Fruit fly (Drosophila melanogaster): ENCODE data around the gene Vsx2.
A peak's percentile ranks its signal among the peaks of the same experiment; 100 is the strongest.

The Vsx2 gene

DNA sequence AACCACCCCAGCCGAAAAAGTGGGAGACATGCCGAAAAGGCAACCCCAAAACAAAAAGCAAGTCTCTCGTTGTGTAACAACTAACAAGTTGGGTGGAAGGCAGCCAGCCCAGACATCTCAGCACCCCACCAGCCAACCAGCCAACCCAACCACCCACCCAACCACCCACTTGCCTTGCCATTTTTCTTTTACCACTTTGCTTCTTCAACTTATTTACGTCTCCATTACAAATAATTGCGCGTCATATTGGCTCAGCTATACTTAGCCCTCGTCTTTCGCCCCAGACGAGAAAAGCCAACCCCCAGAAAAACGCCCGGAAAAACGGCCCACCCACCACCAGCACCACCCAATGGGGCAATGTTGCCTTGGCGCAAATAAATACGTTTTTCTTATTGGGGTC, 42.3 kb upstream of the Vsx2 start:
- TF ChIP-seq Sox14 (GFP tag; optimal IDR thresholded peaks at IDR 0.05), result no peak
- TF ChIP-seq CG9139 (GFP tag; optimal IDR thresholded peaks at IDR 0.05), result no peak
- TF ChIP-seq Sox102F (GFP tag; optimal IDR thresholded peaks at IDR 0.05), result no peak
- no peak for TF ChIP-seq CG10669 (GFP tag; optimal IDR thresholded peaks at IDR 0.05)
- no peak for TF ChIP-seq CG3032 (tag; optimal IDR thresholded peaks at IDR 0.05)
- TF ChIP-seq fd85E (GFP tag; optimal IDR thresholded peaks at IDR 0.05), result no peak
- TF ChIP-seq CG6854 (GFP tag; optimal IDR thresholded peaks at IDR 0.05), result no peak
- no peak for TF ChIP-seq CG6276 (GFP tag; optimal IDR thresholded peaks at IDR 0.05)
- no peak for TF ChIP-seq Ets96B (tag; optimal IDR thresholded peaks at IDR 0.05)

dm6 chrX:5596554-5596953, 36.6 kb upstream of the Vsx2 start:
- no peak for TF ChIP-seq OdsH (GFP tag; optimal IDR thresholded peaks at IDR 0.05)
- TF ChIP-seq fkh (GFP tag; optimal IDR thresholded peaks at IDR 0.05), result peak; percentile 12

DNA sequence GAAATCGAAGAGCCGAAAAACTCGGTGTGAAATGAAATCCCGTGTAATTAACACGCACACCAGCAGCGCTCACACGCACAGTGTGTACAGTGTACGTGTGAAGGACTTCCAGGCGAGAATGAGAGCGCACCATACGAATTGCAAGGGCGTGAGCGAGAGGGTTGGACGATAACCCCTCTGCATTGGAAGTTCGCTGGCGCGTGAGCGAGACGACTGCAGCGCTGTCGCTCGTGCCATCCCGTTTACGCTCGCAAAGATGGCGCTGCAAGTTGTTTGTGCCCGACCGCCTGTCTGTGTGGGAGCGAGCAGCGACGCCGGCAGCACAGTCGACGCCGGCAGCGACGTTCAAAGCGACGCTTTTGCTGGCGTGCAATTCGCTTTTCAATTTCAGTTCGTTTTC, 33.9 kb upstream of the Vsx2 start, which contains the start of gene Vsx1:
Gene Vsx1 (plus strand): TSS at position 388 of the 400 bp plus-strand sequence.
- TF ChIP-seq CG8632 (GFP tag; optimal IDR thresholded peaks at IDR 0.05) (no peak), CG1621 (tag; optimal IDR thresholded peaks at IDR 0.05) (no peak), fd85E (GFP tag; optimal IDR thresholded peaks at IDR 0.05) (no peak), Hr4 (GFP tag; optimal IDR thresholded peaks at IDR 0.05) (no peak), fkh (GFP tag; optimal IDR thresholded peaks at IDR 0.05) (peak; percentile 78), Lpt (GFP tag; optimal IDR thresholded peaks at IDR 0.05) (no peak), CG15336 (GFP tag; IDR thresholded peaks at IDR 0.05) (no peak), CG7368 (GFP tag; optimal IDR thresholded peaks at IDR 0.05) (no peak), Eip93F (GFP tag; optimal IDR thresholded peaks at IDR 0.05) (no peak), svp (GFP tag) (peak; percentile 45), Sox14 (GFP tag; optimal IDR thresholded peaks at IDR 0.05) (no peak), lz (GFP tag; optimal IDR thresholded peaks at IDR 0.05) (no peak), CG3032 (tag; optimal IDR thresholded peaks at IDR 0.05) (no peak), CG6276 (GFP tag; optimal IDR thresholded peaks at IDR 0.05) (no peak), Hr38 (GFP tag; optimal IDR thresholded peaks at IDR 0.05) (no peak)

DNA sequence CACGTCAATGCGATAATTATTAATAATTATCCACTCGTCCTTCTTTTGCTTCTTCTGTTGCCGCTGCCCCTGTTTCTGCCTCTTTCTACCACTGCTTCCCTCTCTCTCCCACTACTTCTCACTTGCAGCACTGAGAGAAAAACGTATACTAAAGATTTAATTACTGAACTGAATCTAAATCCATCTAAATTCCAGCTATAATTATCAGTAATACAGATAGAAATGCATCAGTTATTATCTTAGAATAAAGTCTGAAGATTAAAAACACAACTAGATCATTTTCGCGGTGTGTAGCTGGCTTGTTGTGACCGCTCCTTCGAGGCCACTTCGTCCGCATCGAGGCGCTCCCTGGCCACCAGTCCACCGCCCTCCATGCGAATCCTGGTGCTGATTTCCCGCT, 30.0 kb upstream of the Vsx2 start:
- TF ChIP-seq svp (GFP tag) (peak; percentile 63), vri (GFP tag; optimal IDR thresholded peaks at IDR 0.05) (no peak), Met (GFP tag; optimal IDR thresholded peaks at IDR 0.05) (no peak)

dm6 chrX:5588454-5588853, 28.5 kb upstream of the Vsx2 start:
- TF ChIP-seq CG10631 (GFP tag; optimal IDR thresholded peaks at IDR 0.05), result no peak
- no peak for TF ChIP-seq Smox (GFP tag; optimal IDR thresholded peaks at IDR 0.05)
- no peak for TF ChIP-seq CG11762 (GFP tag; optimal IDR thresholded peaks at IDR 0.05; ENCODE audit: insufficient read depth)

- TF ChIP-seq vri (GFP tag; optimal IDR thresholded peaks at IDR 0.05) (no peak), Ets21C (GFP tag; optimal IDR thresholded peaks at IDR 0.05) (no peak), lz (GFP tag; optimal IDR thresholded peaks at IDR 0.05) (no peak), CG6808 (GFP tag; optimal IDR thresholded peaks at IDR 0.05) (no peak), Sox102F (GFP tag; optimal IDR thresholded peaks at IDR 0.05) (no peak), Eip75B (GFP tag; optimal IDR thresholded peaks at IDR 0.05) (no peak), CG6792 (GFP tag; optimal IDR thresholded peaks at IDR 0.05) (no peak), pdm3 (GFP tag; optimal IDR thresholded peaks at IDR 0.05) (no peak), CG31627 (GFP tag; optimal IDR thresholded peaks at IDR 0.05) (no peak), CG15336 (GFP tag; IDR thresholded peaks at IDR 0.05) (no peak), cyc (GFP tag; optimal IDR thresholded peaks at IDR 0.05) (no peak), CG1621 (tag; optimal IDR thresholded peaks at IDR 0.05) (no peak), svp (GFP tag) (no peak), CG10669 (GFP tag; optimal IDR thresholded peaks at IDR 0.05) (no peak), CG3032 (tag; optimal IDR thresholded peaks at IDR 0.05) (no peak), CG3919 (GFP tag; optimal IDR thresholded peaks at IDR 0.05) (no peak), acj6 (GFP tag; optimal IDR thresholded peaks at IDR 0.05) (no peak), salr (GFP tag; optimal IDR thresholded peaks at IDR 0.05) (no peak)
Observed at dm6 chrX:5587023-5587422, 27.0 kb upstream of the Vsx2 start.

Data from whole organism, prepupa.